Fruit fly (Drosophila melanogaster) S2 (cell line): ENCODE results near the gene Dpm3.

Experiments used
- CG8478 ChIP-seq: fragments of >200 bp; optimal IDR thresholded peaks from 2 replicates; lab custom pipeline; 2018
- CTCF ChIP-seq, 2 experiments: fragments of >200 bp; optimal IDR thresholded peaks; 2 replicates each; lab custom pipeline; 2018

DNA sequence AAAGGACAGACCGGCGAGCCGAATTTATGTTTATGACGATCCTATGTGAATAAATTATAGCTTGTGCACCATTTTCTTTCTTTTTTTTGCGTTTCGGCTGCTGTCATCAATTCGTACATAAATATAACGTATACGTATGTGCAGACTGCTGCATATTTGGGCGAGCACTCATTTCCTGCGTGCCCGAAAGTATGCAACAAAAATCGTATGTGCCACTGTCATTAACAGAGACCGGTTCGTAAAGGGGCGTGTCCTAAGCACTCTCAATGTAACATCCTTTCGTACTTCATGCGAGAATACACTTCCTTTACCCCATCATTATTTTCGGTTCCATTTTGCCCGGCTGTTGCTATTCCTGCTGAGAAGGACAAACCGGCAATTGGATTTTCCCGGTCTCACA is 42.7 kb downstream of the Dpm3 start:
- TF ChIP-seq CG8478 (lab: Kevin White, UChicago), result no peak
- TF ChIP-seq CTCF (optimal IDR thresholded peaks at IDR 0.05; lab: Kevin White, UChicago), result no peak
